Worm (Caenorhabditis elegans) whole organism, L4 larva: ENCODE results near the gene cdc-73.
A peak's percentile ranks its signal among the peaks of the same experiment; 100 is the strongest.

Experiments used
- D1046.2 ChIP-seq: fragments of 200-800 bp; sonication (Bioruptor generic); IDR thresholded peaks from 2 replicates; pipeline ENCODE4 v1.3.6; 2022; ENCODE audit warnings: missing genetic modification characterization, missing compliant biosample characterization
- F37D6.2 ChIP-seq: sonication (generic microtip); optimal IDR thresholded peaks from 2 replicates; lab custom pipeline; 2016; ENCODE audit warnings: mild to moderate bottlenecking, missing genetic modification characterization, missing compliant biosample characterization
- T20F7.1 ChIP-seq: fragments of 200-800 bp; sonication (Bioruptor generic); optimal IDR thresholded peaks from 2 replicates; lab custom pipeline; 2018; ENCODE audit warnings: mild to moderate bottlenecking, missing genetic modification characterization, missing compliant biosample characterization
- T26A8.4 ChIP-seq: fragments of 200-800 bp; sonication (Bioruptor generic); IDR thresholded peaks from 2 replicates; pipeline ENCODE4 v1.3.6; 2022; ENCODE audit warnings: missing genetic modification characterization, missing compliant biosample characterization
- Y48G9A.11 ChIP-seq: fragments of 200-800 bp; sonication (Bioruptor generic); IDR thresholded peaks from 2 replicates; pipeline ENCODE4 v1.3.6; 2022; ENCODE audit warnings: missing genetic modification reagents, missing genetic modification characterization, missing compliant biosample characterization
- Y75B8A.6 ChIP-seq: fragments of 200-800 bp; sonication (Bioruptor generic); IDR thresholded peaks from 2 replicates; pipeline ENCODE4 v1.3.6; 2022; ENCODE audit warnings: missing genetic modification reagents, missing genetic modification characterization, missing compliant biosample characterization
- ZK546.5 ChIP-seq, 2 experiments: sonication (generic microtip); optimal IDR thresholded peaks; 2 replicates each; lab custom pipeline; 2017; ENCODE audit warnings: missing biosample characterization in 2 of 2, missing genetic modification characterization in 2 of 2
- aha-1 ChIP-seq: fragments of 150-350 bp; peaks from one replicate; lab custom pipeline; 2014; ENCODE audit warnings: missing biosample characterization, missing genetic modification characterization
- arid-1 ChIP-seq: fragments of 200-800 bp; sonication (Bioruptor generic); conservative IDR thresholded peaks from 2 replicates; pipeline ENCODE4 v1.3.6; 2022; ENCODE audit warnings: missing genetic modification reagents, missing genetic modification characterization, missing compliant biosample characterization
- attf-4 ChIP-seq: sonication (generic microtip); optimal IDR thresholded peaks from 3 replicates; lab custom pipeline; 2017; ENCODE audit warnings: missing biosample characterization, missing genetic modification characterization
- ceh-20 ChIP-seq: fragments of 200-800 bp; sonication (Bioruptor generic); IDR thresholded peaks from 2 replicates; pipeline ENCODE4 v1.3.6; 2022; ENCODE audit warnings: missing genetic modification reagents, missing genetic modification characterization, missing compliant biosample characterization
- ceh-32 ChIP-seq: sonication (generic microtip); optimal IDR thresholded peaks from 2 replicates; lab custom pipeline; 2016; ENCODE audit warnings: mild to moderate bottlenecking, missing genetic modification characterization, missing compliant biosample characterization; ENCODE audit not compliant: poor library complexity
- ceh-44 ChIP-seq: fragments of 200-800 bp; sonication (Bioruptor generic); IDR thresholded peaks from 2 replicates; pipeline ENCODE4 v1.3.6; 2022; ENCODE audit warnings: missing genetic modification reagents, missing genetic modification characterization, missing compliant biosample characterization
- ceh-62 ChIP-seq: sonication (generic microtip); optimal IDR thresholded peaks from 2 replicates; lab custom pipeline; 2017; ENCODE audit warnings: missing biosample characterization, missing genetic modification characterization
- ces-1 ChIP-seq: fragments of 150-350 bp; sonication (generic microtip); optimal IDR thresholded peaks from 4 replicates; lab custom pipeline; 2014; ENCODE audit warnings: missing biosample characterization, missing genetic modification reagents, missing genetic modification characterization
- cey-2 ChIP-seq: sonication (generic microtip); optimal IDR thresholded peaks from 3 replicates; lab custom pipeline; 2017; ENCODE audit warnings: missing genetic modification characterization, mild to moderate bottlenecking, missing compliant biosample characterization, antibody characterized with exemption, borderline replicate concordance; ENCODE audit not compliant: insufficient read depth
- ctbp-1 ChIP-seq: fragments of 200-800 bp; sonication (Bioruptor generic); IDR thresholded peaks from 2 replicates; pipeline ENCODE4 v1.3.6; 2022; ENCODE audit warnings: missing genetic modification reagents, missing genetic modification characterization, missing compliant biosample characterization
- daf-16 ChIP-seq, 3 experiments: sonication (generic microtip); optimal IDR thresholded peaks; 2 replicates each; lab custom pipeline; 2016 to 2017; ENCODE audit warnings: missing genetic modification characterization in 3 of 3, missing genetic modification reagents in 3 of 3, mild to moderate bottlenecking in 2 of 3, missing compliant biosample characterization in 2 of 3, missing biosample characterization in 1 of 3, moderate library complexity in 1 of 3
- daf-19 ChIP-seq: fragments of 200-800 bp; sonication (Bioruptor generic); conservative IDR thresholded peaks from 2 replicates; pipeline ENCODE4 v1.3.6; 2022; ENCODE audit warnings: missing genetic modification characterization, missing compliant biosample characterization
- dmd-6 ChIP-seq: fragments of 200-800 bp; sonication (Bioruptor generic); IDR thresholded peaks from 2 replicates; pipeline ENCODE4 v1.3.6; 2022; ENCODE audit warnings: missing genetic modification reagents, missing genetic modification characterization, missing compliant biosample characterization
- dpl-1 ChIP-seq: fragments of 150-350 bp; optimal IDR thresholded peaks from 2 replicates; lab custom pipeline; 2014; ENCODE audit warnings: missing biosample characterization, missing genetic modification reagents, missing genetic modification characterization
- duxl-1 ChIP-seq: sonication (generic microtip); optimal IDR thresholded peaks from 2 replicates; lab custom pipeline; 2016; ENCODE audit warnings: mild to moderate bottlenecking, missing genetic modification characterization, moderate library complexity, missing compliant biosample characterization; ENCODE audit not compliant: poor library complexity
- egl-27 ChIP-seq: sonication (generic microtip); optimal IDR thresholded peaks from 3 replicates; lab custom pipeline; 2017; ENCODE audit warnings: missing biosample characterization, missing genetic modification reagents, missing genetic modification characterization
- hif-1 ChIP-seq, 2 experiments: sonication (generic microtip); optimal IDR thresholded peaks; 2 replicates each; lab custom pipeline; 2016 to 2017; ENCODE audit warnings: missing compliant biosample characterization in 2 of 2, missing genetic modification characterization in 2 of 2, missing genetic modification reagents in 2 of 2, missing genotype in 2 of 2, mild to moderate bottlenecking in 1 of 2
- hlh-11 ChIP-seq: fragments of 200-800 bp; sonication (Bioruptor generic); optimal IDR thresholded peaks from 2 replicates; lab custom pipeline; 2018; ENCODE audit warnings: mild to moderate bottlenecking, missing genetic modification characterization, missing compliant biosample characterization
- lin-15B ChIP-seq: fragments of 150-350 bp; sonication (generic microtip); optimal IDR thresholded peaks from 3 replicates; lab custom pipeline; 2014; ENCODE audit warnings: missing biosample characterization, missing genetic modification characterization
- lin-29 ChIP-seq: fragments of 200-800 bp; sonication (Bioruptor generic); IDR thresholded peaks from 2 replicates; pipeline ENCODE4 v1.3.6; 2022; ENCODE audit warnings: missing genetic modification reagents, missing genetic modification characterization, missing compliant biosample characterization
- lin-38 ChIP-seq: fragments of 200-800 bp; sonication (Bioruptor generic); IDR thresholded peaks from 2 replicates; pipeline ENCODE4 v1.3.6; 2022; ENCODE audit warnings: missing genetic modification reagents, missing genetic modification characterization, missing compliant biosample characterization
- lsy-2 ChIP-seq, 2 experiments: fragments of 150-350 bp in 1 of 2; sonication (generic microtip) in 1 of 2; optimal IDR thresholded peaks; 2 replicates each; lab custom pipeline; 2014 to 2017; ENCODE audit warnings: missing biosample characterization in 2 of 2, missing genetic modification characterization in 2 of 2
- madf-5 ChIP-seq, 2 experiments: fragments of 200-800 bp; sonication (Bioruptor generic); IDR thresholded peaks; 2 replicates each; pipeline ENCODE4 v1.3.6; 2022; ENCODE audit warnings: missing compliant biosample characterization in 2 of 2, missing genetic modification characterization in 2 of 2
- madf-9 ChIP-seq: fragments of 200-800 bp; sonication (Bioruptor generic); conservative IDR thresholded peaks from 2 replicates; pipeline ENCODE4 v1.3.6; 2022; ENCODE audit warnings: missing genetic modification reagents, missing genetic modification characterization, missing compliant biosample characterization
- mes-2 ChIP-seq: sonication (generic microtip); optimal IDR thresholded peaks from 2 replicates; lab custom pipeline; 2016; ENCODE audit warnings: missing genotype, mild to moderate bottlenecking, missing genetic modification characterization, missing compliant biosample characterization; ENCODE audit not compliant: poor library complexity, severe bottlenecking
- nhr-102 ChIP-seq: sonication (generic microtip); optimal IDR thresholded peaks from 2 replicates; lab custom pipeline; 2016; ENCODE audit warnings: mild to moderate bottlenecking, missing genetic modification characterization, moderate library complexity, missing compliant biosample characterization
- nhr-28 ChIP-seq: fragments of 150-350 bp; optimal IDR thresholded peaks from 2 replicates; lab custom pipeline; 2014; ENCODE audit warnings: missing biosample characterization, missing genetic modification characterization
- nhr-41 ChIP-seq: fragments of 200-800 bp; sonication (Bioruptor generic); IDR thresholded peaks from 2 replicates; pipeline ENCODE4 v1.3.6; 2022; ENCODE audit warnings: missing genetic modification reagents, missing genetic modification characterization, missing compliant biosample characterization
- nhr-6 ChIP-seq: fragments of 150-350 bp; optimal IDR thresholded peaks from 2 replicates; lab custom pipeline; 2014; ENCODE audit warnings: missing biosample characterization, missing genetic modification characterization
- pha-4 ChIP-seq, 2 experiments: fragments of 150-350 bp in 1 of 2; fragments of 200-800 bp in 1 of 2; sonication (Bioruptor generic) in 1 of 2; IDR thresholded peaks in 1 of 2; optimal IDR thresholded peaks in 1 of 2; 2 replicates each; pipeline versions ENCODE4 v1.3.6 to Lab custom; 2014 to 2022; ENCODE audit warnings: missing genetic modification characterization in 2 of 2, missing genetic modification reagents in 2 of 2, missing biosample characterization in 1 of 2, missing compliant biosample characterization in 1 of 2
- rbr-2 ChIP-seq: sonication (generic microtip); optimal IDR thresholded peaks from 2 replicates; lab custom pipeline; 2016; ENCODE audit warnings: missing genotype, missing genetic modification characterization, missing compliant biosample characterization
- saeg-2 ChIP-seq: fragments of 200-800 bp; sonication (Bioruptor generic); IDR thresholded peaks from 2 replicates; pipeline ENCODE4 v1.3.6; 2022; ENCODE audit warnings: missing genetic modification reagents, missing genetic modification characterization, missing compliant biosample characterization
- set-16 ChIP-seq: fragments of 200-800 bp; sonication (Bioruptor generic); IDR thresholded peaks from 2 replicates; pipeline ENCODE4 v1.3.6; 2022; ENCODE audit warnings: missing genetic modification reagents, missing genetic modification characterization, missing compliant biosample characterization
- snpc-1.2 ChIP-seq: fragments of 200-800 bp; sonication (Bioruptor generic); IDR thresholded peaks from 2 replicates; pipeline ENCODE4 v1.3.6; 2022; ENCODE audit warnings: missing genetic modification reagents, missing genetic modification characterization, missing compliant biosample characterization
- unc-39 ChIP-seq: sonication (generic microtip); optimal IDR thresholded peaks from 2 replicates; lab custom pipeline; 2017; ENCODE audit warnings: missing biosample characterization, missing genetic modification characterization
- zag-1 ChIP-seq: fragments of 150-350 bp; optimal IDR thresholded peaks from 2 replicates; lab custom pipeline; 2014; ENCODE audit warnings: missing biosample characterization, missing genetic modification characterization
- zfp-2 ChIP-seq: sonication (generic microtip); optimal IDR thresholded peaks from 2 replicates; lab custom pipeline; 2016; ENCODE audit warnings: mild to moderate bottlenecking, missing genetic modification characterization, missing compliant biosample characterization

The cdc-73 gene

ce11 chrIV:4047628-4048027 lies 5.3 kb downstream of the cdc-73 start (continued):
- TF ChIP-seq nhr-102 (tag; lab: Kevin White, UChicago) (no peak), lsy-2 (tag; optimal IDR thresholded peaks at IDR 0.05; lab: Kevin White, UChicago) (no peak), snpc-1.2 (peak; percentile 68), ces-1 (GFP tag; lab: Kevin White, UChicago) (no peak), nhr-28 (tag; lab: Kevin White, UChicago) (no peak), Y48G9A.11 (GFP tag; lab: Robert Waterston, UW) (peak; percentile 65), duxl-1 (tag; lab: Kevin White, UChicago) (no peak), ctbp-1 (GFP tag; lab: Robert Waterston, UW) (no peak), ZK546.5 (tag; optimal IDR thresholded peaks at IDR 0.05; lab: Kevin White, UChicago) (no peak), T26A8.4 (GFP tag; lab: Robert Waterston, UW) (no peak), ceh-20 (no peak), D1046.2 (GFP tag; lab: Robert Waterston, UW) (peak; percentile 76; the same call in 1 of the 2 replicates), dpl-1 (GFP tag; lab: Kevin White, UChicago) (no peak), arid-1 (GFP tag; lab: Robert Waterston, UW) (peak; percentile 46; the same call in 1 of the 2 replicates), nhr-6 (tag; lab: Kevin White, UChicago) (no peak), aha-1 (peak; percentile 53), lin-15B (tag; lab: Kevin White, UChicago) (no peak)
- TF ChIP-seq, all 104 proteins: peak for 7

- peak; percentile 48; the same call in 1 of the 2 replicates for TF ChIP-seq set-16 (GFP tag; lab: Robert Waterston, UW)
- TF ChIP-seq daf-19 = peak; percentile 91
- peak; percentile 99 for TF ChIP-seq dpl-1 (GFP tag; lab: Kevin White, UChicago)
- TF ChIP-seq egl-27 (tag; lab: Kevin White, UChicago) = no peak
- TF ChIP-seq attf-4 (tag; lab: Kevin White, UChicago) = no peak
- TF ChIP-seq cey-2 = no peak
- no peak for TF ChIP-seq madf-5 (GFP tag; IDR thresholded peaks at IDR 0.05; lab: Robert Waterston, UW)
- TF ChIP-seq ceh-62 (tag; lab: Kevin White, UChicago) = no peak
- TF ChIP-seq hif-1 (tag; optimal IDR thresholded peaks at IDR 0.05; lab: Kevin White, UChicago) = peak; percentile 80 to 87
- TF ChIP-seq nhr-28 (tag; lab: Kevin White, UChicago) = peak; percentile 63
- peak; percentile 89 for TF ChIP-seq saeg-2
- peak; percentile 85 for TF ChIP-seq arid-1 (GFP tag; lab: Robert Waterston, UW)
- TF ChIP-seq nhr-41 (GFP tag; lab: Robert Waterston, UW) = no peak
- TF ChIP-seq madf-9 (GFP tag; lab: Robert Waterston, UW) = peak; percentile 86
- peak; percentile 42 to 90 for TF ChIP-seq daf-16 (GFP tag; optimal IDR thresholded peaks at IDR 0.05; lab: Kevin White, UChicago)
- peak; percentile 31 for TF ChIP-seq daf-16 (tag; optimal IDR thresholded peaks at IDR 0.05; lab: Kevin White, UChicago)
- TF ChIP-seq lin-15B (tag; lab: Kevin White, UChicago) = peak; percentile 49
- TF ChIP-seq ceh-32 = peak; percentile 49
- TF ChIP-seq mes-2 (tag; lab: Kevin White, UChicago) = peak; percentile 91
- no peak for TF ChIP-seq zag-1
- TF ChIP-seq T20F7.1 (GFP tag; lab: Kevin White, UChicago) = no peak
- peak; percentile 94 for TF ChIP-seq hlh-11
- peak; percentile 94 for TF ChIP-seq F37D6.2 (tag; lab: Kevin White, UChicago)
- peak; percentile 65; the same call in 1 of the 2 replicates for TF ChIP-seq ceh-44 (GFP tag; lab: Robert Waterston, UW)
- TF ChIP-seq dmd-6 (GFP tag; lab: Robert Waterston, UW) = peak; percentile 93
- no peak for TF ChIP-seq Y75B8A.6 (GFP tag; lab: Robert Waterston, UW)
- TF ChIP-seq ces-1 (GFP tag; lab: Kevin White, UChicago) = no peak
- TF ChIP-seq duxl-1 (tag; lab: Kevin White, UChicago) = peak; percentile 87
- peak; percentile 82 for TF ChIP-seq ctbp-1 (GFP tag; lab: Robert Waterston, UW)
- TF ChIP-seq D1046.2 (GFP tag; lab: Robert Waterston, UW) = peak; percentile 64; the same call in 1 of the 2 replicates
- peak; percentile 94 for TF ChIP-seq lin-38 (GFP tag; lab: Robert Waterston, UW)
- peak; percentile 96 for TF ChIP-seq rbr-2 (tag; lab: Kevin White, UChicago)
- no peak for TF ChIP-seq unc-39 (tag; lab: Kevin White, UChicago)
- TF ChIP-seq zfp-2 = peak; percentile 79
- TF ChIP-seq lin-29 = peak; percentile 88
- TF ChIP-seq nhr-102 (tag; lab: Kevin White, UChicago) = peak; percentile 96
- peak; percentile 68 to 96 for TF ChIP-seq lsy-2 (tag; optimal IDR thresholded peaks at IDR 0.05; lab: Kevin White, UChicago)
- peak; percentile 94 for TF ChIP-seq pha-4 (GFP tag; IDR thresholded peaks at IDR 0.05; lab: Robert Waterston, UW)
- no peak for TF ChIP-seq pha-4 (tag; optimal IDR thresholded peaks at IDR 0.05; lab: Kevin White, UChicago)
These were observed 7.1 kb downstream of the cdc-73 start, which contains the start of gene pcn-1 for ce11 chrIV:4049398-4049998. Gene pcn-1 (minus strand): TSS chrIV:4049448.
